Worm (Caenorhabditis elegans): ENCODE data around the gene ogdh-1.

ce11 chrIV:4649460-4649859, 54.4 kb downstream of the ogdh-1 start, which contains the start of gene F29B9.7:
- TF ChIP-seq ceh-44 (GFP tag; IDR thresholded peaks at IDR 0.05), result no peak
- no peak for TF ChIP-seq dve-1 (tag; optimal IDR thresholded peaks at IDR 0.05; ENCODE audit: insufficient read depth)

Measured in whole organism, L4 larva.